Fruit fly (Drosophila melanogaster) whole organism, embryonic: ENCODE measurements around the gene Nf1.
A peak's percentile ranks its signal among the peaks of the same experiment; 100 is the strongest.

Source experiments
- ATbp ChIP-seq: fragments of 200-800 bp; sonication (Bioruptor generic); optimal IDR thresholded peaks from 2 replicates; lab custom pipeline; 2017; ENCODE audit warnings: missing biosample characterization, mild to moderate bottlenecking, missing genetic modification characterization, missing genetic modification reagents
- Ada2b ChIP-seq: fragments of 200-800 bp; sonication (Bioruptor generic); IDR thresholded peaks from 2 replicates; pipeline ENCODE4 v1.3.6; 2022; ENCODE audit warnings: missing biosample characterization, missing genetic modification characterization
- Bteb2 ChIP-seq: fragments of 200-800 bp; sonication (Bioruptor generic); optimal IDR thresholded peaks from 2 replicates; lab custom pipeline; 2016; ENCODE audit warnings: missing biosample characterization, missing genetic modification characterization
- CG10321 ChIP-seq: fragments of 200-800 bp; sonication (Bioruptor generic); IDR thresholded peaks from 2 replicates; pipeline ENCODE4 v1.3.6; 2022; ENCODE audit warnings: missing biosample characterization, missing genetic modification characterization
- CG10959 ChIP-seq: fragments of 200-800 bp; sonication (Bioruptor generic); IDR thresholded peaks from 2 replicates; pipeline ENCODE4 v1.3.6; 2022; ENCODE audit warnings: missing biosample characterization, missing genetic modification characterization
- CG10979 ChIP-seq: fragments of 200-800 bp; sonication (Bioruptor generic); optimal IDR thresholded peaks from 2 replicates; lab custom pipeline; 2018; ENCODE audit warnings: missing biosample characterization, mild to moderate bottlenecking, missing genetic modification characterization, moderate library complexity
- CG12391 ChIP-seq: fragments of 200-800 bp; sonication (Bioruptor generic); optimal IDR thresholded peaks from 3 replicates; lab custom pipeline; 2018; ENCODE audit warnings: missing biosample characterization, mild to moderate bottlenecking, missing genetic modification characterization, moderate library complexity
- CG1529 ChIP-seq: fragments of 200-800 bp; sonication (Bioruptor generic); optimal IDR thresholded peaks from 3 replicates; lab custom pipeline; 2018; ENCODE audit warnings: missing biosample characterization, missing genetic modification characterization
- CG17361 ChIP-seq: fragments of 200-800 bp; sonication (Bioruptor generic); IDR thresholded peaks from 3 replicates; pipeline ENCODE4 v1.3.6; 2022; ENCODE audit warnings: missing biosample characterization, missing genetic modification characterization
- CG17568 ChIP-seq: fragments of 200-800 bp; sonication (Bioruptor generic); optimal IDR thresholded peaks from 2 replicates; lab custom pipeline; 2018; ENCODE audit warnings: missing biosample characterization, mild to moderate bottlenecking, missing genetic modification characterization, moderate library complexity
- CG34376 ChIP-seq: fragments of 200-800 bp; sonication (Bioruptor generic); optimal IDR thresholded peaks from 2 replicates; lab custom pipeline; 2018; ENCODE audit warnings: missing biosample characterization, mild to moderate bottlenecking, missing genetic modification characterization
- CG3726 ChIP-seq: fragments of 200-800 bp; sonication (Bioruptor generic); IDR thresholded peaks from 3 replicates; pipeline ENCODE4, ENCODE4 v1.3.6; 2022; ENCODE audit warnings: missing biosample characterization, missing genetic modification characterization
- CG3838 ChIP-seq: fragments of 200-800 bp; sonication (Bioruptor generic); optimal IDR thresholded peaks from 3 replicates; lab custom pipeline; 2016; ENCODE audit warnings: missing biosample characterization, missing genetic modification characterization
- CG6765 ChIP-seq: fragments of 200-800 bp; sonication (Bioruptor generic); optimal IDR thresholded peaks from 3 replicates; lab custom pipeline; 2017; ENCODE audit warnings: missing biosample characterization, mild to moderate bottlenecking, missing genetic modification characterization
- CG7271 ChIP-seq: fragments of 200-800 bp; sonication (Bioruptor generic); optimal IDR thresholded peaks from 2 replicates; lab custom pipeline; 2018; ENCODE audit warnings: missing biosample characterization, mild to moderate bottlenecking, missing genetic modification characterization, moderate library complexity
- CG8388 ChIP-seq: fragments of 200-800 bp; sonication (Bioruptor generic); optimal IDR thresholded peaks from 2 replicates; lab custom pipeline; 2019; ENCODE audit warnings: missing biosample characterization, mild to moderate bottlenecking, missing genetic modification characterization, moderate library complexity
- CG9817 ChIP-seq: fragments of 200-800 bp; sonication (Bioruptor generic); optimal IDR thresholded peaks from 2 replicates; lab custom pipeline; 2018; ENCODE audit warnings: missing biosample characterization, mild to moderate bottlenecking, missing genetic modification characterization, moderate library complexity
- CHES-1-like ChIP-seq: fragments of 200-800 bp; sonication (Bioruptor generic); optimal IDR thresholded peaks from 2 replicates; lab custom pipeline; 2016; ENCODE audit warnings: missing biosample characterization, missing genetic modification characterization
- Dll ChIP-seq: fragments of 200-800 bp; sonication (Bioruptor generic); IDR thresholded peaks from 4 replicates; pipeline ENCODE4 v1.3.6; 2022; ENCODE audit warnings: missing biosample characterization, missing genetic modification characterization; ENCODE audit not compliant: partially characterized antibody
- Doc3 ChIP-seq: fragments of 200-800 bp; sonication (Bioruptor generic); IDR thresholded peaks from 3 replicates; pipeline ENCODE4 v1.3.6; 2022; ENCODE audit warnings: missing biosample characterization, missing genetic modification characterization; ENCODE audit not compliant: partially characterized antibody
- E2f2 ChIP-seq: fragments of 200-800 bp; sonication (Bioruptor generic); IDR thresholded peaks from 2 replicates; pipeline ENCODE4 v1.3.6; 2022; ENCODE audit warnings: missing biosample characterization, missing genetic modification characterization
- H2.0 ChIP-seq: fragments of 200-800 bp; sonication (Bioruptor generic); IDR thresholded peaks from 2 replicates; pipeline ENCODE4 v1.3.6; 2022; ENCODE audit warnings: missing biosample characterization, missing genetic modification characterization
- HmgZ ChIP-seq: fragments of 200-800 bp; sonication (Bioruptor generic); optimal IDR thresholded peaks from 2 replicates; lab custom pipeline; 2018; ENCODE audit warnings: missing biosample characterization, mild to moderate bottlenecking, missing genetic modification characterization
- Hmr ChIP-seq: fragments of 200-800 bp; sonication (Bioruptor generic); optimal IDR thresholded peaks from 3 replicates; lab custom pipeline; 2017; ENCODE audit warnings: mild to moderate bottlenecking, missing biosample characterization, missing genetic modification reagents, missing genetic modification characterization
- Nf-YA ChIP-seq: fragments of 200-800 bp; sonication (Bioruptor generic); IDR thresholded peaks from 2 replicates; pipeline ENCODE4 v1.3.6; 2022; ENCODE audit warnings: missing biosample characterization, missing genetic modification characterization
- Scr ChIP-seq: fragments of 200-800 bp; sonication (Bioruptor generic); IDR thresholded peaks from 2 replicates; pipeline ENCODE4 v1.3.6; 2022; ENCODE audit warnings: missing biosample characterization, missing genetic modification characterization; ENCODE audit not compliant: partially characterized antibody
- Six4 ChIP-seq: fragments of 200-800 bp; sonication (Bioruptor generic); optimal IDR thresholded peaks from 2 replicates; lab custom pipeline; 2016; ENCODE audit warnings: missing biosample characterization, missing genetic modification characterization
- Taf1 ChIP-seq: fragments of 200-800 bp; sonication (Bioruptor generic); IDR thresholded peaks from 2 replicates; pipeline ENCODE4 v1.3.6; 2022; ENCODE audit warnings: missing biosample characterization, missing genetic modification characterization
- YL-1 ChIP-seq: fragments of 200-800 bp; sonication (Bioruptor generic); optimal IDR thresholded peaks from 3 replicates; lab custom pipeline; 2017; ENCODE audit warnings: missing biosample characterization, mild to moderate bottlenecking, missing genetic modification characterization
- ase ChIP-seq: fragments of 200-800 bp; sonication (Bioruptor generic); IDR thresholded peaks from 3 replicates; pipeline ENCODE4 v1.3.6; 2022; ENCODE audit warnings: missing biosample characterization, missing genetic modification characterization
- az2 ChIP-seq: fragments of 200-800 bp; sonication (Bioruptor generic); optimal IDR thresholded peaks from 3 replicates; lab custom pipeline; 2016; ENCODE audit warnings: missing biosample characterization, missing genetic modification characterization
- bbx ChIP-seq: fragments of 200-800 bp; sonication (Bioruptor generic); IDR thresholded peaks from 2 replicates; pipeline ENCODE4 v1.3.6; 2022; ENCODE audit warnings: missing biosample characterization, missing genetic modification characterization; ENCODE audit not compliant: partially characterized antibody
- bigmax ChIP-seq: fragments of 200-800 bp; sonication (Bioruptor generic); optimal IDR thresholded peaks from 2 replicates; lab custom pipeline; 2018; ENCODE audit warnings: missing biosample characterization, mild to moderate bottlenecking, missing genetic modification characterization
- disco-r ChIP-seq: fragments of 200-800 bp; sonication (Bioruptor generic); optimal IDR thresholded peaks from 2 replicates; lab custom pipeline; 2016; ENCODE audit warnings: missing biosample characterization, missing genetic modification characterization
- dmrt99B ChIP-seq: fragments of 200-800 bp; sonication (Bioruptor generic); optimal IDR thresholded peaks from 2 replicates; lab custom pipeline; 2018; ENCODE audit warnings: missing biosample characterization, mild to moderate bottlenecking, missing genetic modification characterization, moderate library complexity
- fru ChIP-seq: fragments of >200 bp; optimal IDR thresholded peaks from 2 replicates; lab custom pipeline; 2017
- grau ChIP-seq: fragments of 200-800 bp; optimal IDR thresholded peaks from 3 replicates; lab custom pipeline; 2019; ENCODE audit warnings: missing biosample characterization, mild to moderate bottlenecking, missing genetic modification characterization, moderate library complexity
- gro ChIP-seq: fragments of 200-800 bp; sonication (Bioruptor generic); optimal IDR thresholded peaks from 2 replicates; lab custom pipeline; 2016; ENCODE audit warnings: missing biosample characterization, missing genetic modification characterization
- hbn ChIP-seq: fragments of 200-800 bp; sonication (Bioruptor generic); IDR thresholded peaks from 2 replicates; pipeline ENCODE4 v1.3.6; 2022; ENCODE audit warnings: missing biosample characterization, missing genetic modification characterization; ENCODE audit not compliant: partially characterized antibody
- lbe ChIP-seq: fragments of 200-800 bp; sonication (Bioruptor generic); optimal IDR thresholded peaks from 2 replicates; lab custom pipeline; 2016; ENCODE audit warnings: missing biosample characterization, mild to moderate bottlenecking, missing genetic modification characterization
- lov ChIP-seq, 2 experiments: fragments of 200-800 bp in 1 of 2; fragments of >200 bp in 1 of 2; sonication (Bioruptor generic) in 1 of 2; IDR thresholded peaks in 1 of 2; optimal IDR thresholded peaks in 1 of 2; 2 replicates in 1 of 2; 3 replicates in 1 of 2; pipeline versions ENCODE4 v1.3.6 to Lab custom; 2017 to 2022; ENCODE audit warnings: missing biosample characterization in 1 of 2, missing genetic modification characterization in 1 of 2
- odd ChIP-seq: fragments of 200-800 bp; sonication (Bioruptor generic); optimal IDR thresholded peaks from 2 replicates; lab custom pipeline; 2017; ENCODE audit warnings: missing biosample characterization, mild to moderate bottlenecking, missing genetic modification characterization
- pho ChIP-seq: fragments of 200-800 bp; sonication (Bioruptor generic); optimal IDR thresholded peaks from 2 replicates; lab custom pipeline; 2016; ENCODE audit warnings: missing biosample characterization, missing genetic modification characterization
- ranshi ChIP-seq: fragments of 200-800 bp; sonication (Bioruptor generic); IDR thresholded peaks from 2 replicates; pipeline ENCODE4 v1.3.6; 2022; ENCODE audit warnings: missing biosample characterization, missing genetic modification characterization
- repo ChIP-seq: fragments of 200-800 bp; sonication (Bioruptor generic); optimal IDR thresholded peaks from 2 replicates; lab custom pipeline; 2016; ENCODE audit warnings: missing biosample characterization, missing genetic modification characterization
- sens-2 ChIP-seq: fragments of 200-800 bp; sonication (Bioruptor generic); IDR thresholded peaks from 2 replicates; pipeline ENCODE4 v1.3.6; 2022; ENCODE audit warnings: missing biosample characterization, missing genetic modification characterization
- tap ChIP-seq: fragments of 200-800 bp; optimal IDR thresholded peaks from 3 replicates; lab custom pipeline; 2019; ENCODE audit warnings: missing biosample characterization, mild to moderate bottlenecking, missing genetic modification characterization, moderate library complexity
- tup ChIP-seq: fragments of 200-800 bp; sonication (Bioruptor generic); optimal IDR thresholded peaks from 2 replicates; lab custom pipeline; 2016; ENCODE audit warnings: missing biosample characterization, mild to moderate bottlenecking, missing genetic modification characterization, moderate library complexity

Nf1 gene

DNA sequence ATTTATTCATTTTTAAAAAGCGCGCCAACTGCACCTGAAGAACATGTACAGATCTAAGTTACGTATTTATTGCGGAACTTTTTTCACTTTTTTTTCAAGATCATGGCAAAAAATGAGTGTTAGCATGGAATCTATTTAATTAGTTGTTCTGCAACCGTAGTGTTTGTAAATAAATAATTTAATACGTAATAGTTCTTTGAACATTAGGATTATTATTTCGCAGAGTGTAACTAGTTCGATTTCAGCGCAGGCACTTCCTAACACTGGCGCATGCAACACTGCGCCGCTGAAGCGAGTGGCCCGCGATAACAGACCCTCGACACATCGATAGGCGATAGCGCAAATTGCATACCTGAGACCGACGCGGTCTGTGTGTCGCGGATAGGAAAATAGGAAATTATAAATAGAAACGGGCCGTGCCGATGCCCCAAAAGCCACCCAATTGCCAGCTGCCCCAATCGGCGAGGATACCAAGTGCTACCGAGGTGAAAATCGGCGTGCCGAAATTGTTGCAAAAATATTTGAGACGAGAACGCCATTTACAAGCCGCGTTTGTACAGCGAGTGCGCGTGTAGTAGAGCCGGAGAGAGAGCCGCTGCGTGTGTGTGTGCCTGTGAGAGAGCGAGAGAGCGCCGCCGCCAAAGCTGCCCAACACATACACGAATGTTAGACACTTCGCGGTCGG is 58.7 kb downstream of the Nf1 start, which contains the start of gene gro (continued):
- TF ChIP-seq CG10959, result peak; percentile 68
- TF ChIP-seq CG7271 (tag; lab: Kevin White, UChicago), result no peak
- TF ChIP-seq Six4 (GFP tag; lab: Kevin White, UChicago), result peak; percentile 52
- TF ChIP-seq Nf-YA (GFP tag; lab: Robert Waterston, UW), result peak; percentile 58; the same call in 1 of the 2 replicates
- peak; percentile 74 for TF ChIP-seq Scr
- TF ChIP-seq repo (GFP tag; lab: Kevin White, UChicago), result peak; percentile 48
- TF ChIP-seq CG3838 (GFP tag; lab: Kevin White, UChicago), result peak; percentile 23
- TF ChIP-seq disco-r, result peak; percentile 68
- TF ChIP-seq Bteb2, result peak; percentile 68
- peak; percentile 49 for TF ChIP-seq dmrt99B (tag; lab: Kevin White, UChicago)
- peak; percentile 43 for TF ChIP-seq az2 (GFP tag; lab: Kevin White, UChicago)
- peak; percentile 85 for TF ChIP-seq bbx (GFP tag; lab: Robert Waterston, UW)
- TF ChIP-seq hbn (GFP tag; lab: Robert Waterston, UW), result peak; percentile 58; the same call in 1 of the 2 replicates
- no peak for TF ChIP-seq CG17361
- TF ChIP-seq CHES-1-like (GFP tag; lab: Kevin White, UChicago), result peak; percentile 81
- TF ChIP-seq H2.0 (GFP tag; lab: Robert Waterston, UW), result peak; percentile 52; the same call in 1 of the 2 replicates
- peak; percentile 55 for TF ChIP-seq Ada2b (GFP tag; lab: Robert Waterston, UW)
- TF ChIP-seq CG34376 (GFP tag; lab: Kevin White, UChicago), result peak; percentile 23
- peak; percentile 39 for TF ChIP-seq tup
- peak; percentile 59; the same call in 2 of the 3 replicates for TF ChIP-seq Doc3 (GFP tag; lab: Robert Waterston, UW)
- TF ChIP-seq HmgZ (tag; lab: Kevin White, UChicago), result peak; percentile 83
- no peak for TF ChIP-seq CG6765 (GFP tag; lab: Kevin White, UChicago)
- peak; percentile 91 for TF ChIP-seq E2f2 (GFP tag; lab: Robert Waterston, UW)
- TF ChIP-seq ase (GFP tag; lab: Robert Waterston, UW), result 0 out of 3 replicates have a peak, but pooled peaks have one; percentile 44
- TF ChIP-seq gro (GFP tag; lab: Kevin White, UChicago), result peak; percentile 95
- TF ChIP-seq pho (GFP tag; lab: Kevin White, UChicago), result peak; percentile 79
- TF ChIP-seq CG9817, result peak; percentile 75
- TF ChIP-seq lbe (GFP tag; lab: Kevin White, UChicago), result peak; percentile 49
- TF ChIP-seq CG3726 (GFP tag; lab: Robert Waterston, UW), result no peak
- peak; percentile 7 for TF ChIP-seq fru (lab: Kevin White, UChicago)
- peak; percentile 60 for TF ChIP-seq CG17568 (GFP tag; lab: Kevin White, UChicago)
- TF ChIP-seq CG10979 (tag; lab: Kevin White, UChicago), result peak; percentile 38
- TF ChIP-seq odd (GFP tag; lab: Kevin White, UChicago), result no peak
- TF ChIP-seq YL-1 (GFP tag; lab: Kevin White, UChicago), result peak; percentile 55
- no peak for TF ChIP-seq tap (tag; lab: Kevin White, UChicago)
- peak; percentile 22 for TF ChIP-seq CG1529 (GFP tag; lab: Kevin White, UChicago)
- TF ChIP-seq lov (optimal IDR thresholded peaks at IDR 0.05; lab: Kevin White, UChicago), result no peak
- TF ChIP-seq lov (GFP tag; IDR thresholded peaks at IDR 0.05; lab: Robert Waterston, UW), result peak; percentile 50; the same call in 2 of the 3 replicates
- peak; percentile 61 for TF ChIP-seq grau (tag; lab: Kevin White, UChicago)
- TF ChIP-seq bigmax (GFP tag; lab: Kevin White, UChicago), result no peak
- TF ChIP-seq Dll (GFP tag; lab: Robert Waterston, UW), result peak; percentile 76
- TF ChIP-seq CG10321 (GFP tag; lab: Robert Waterston, UW), result no peak
- TF ChIP-seq Hmr, result peak; percentile 82
- TF ChIP-seq sens-2, result 0 out of 2 replicates have a peak, but pooled peaks have one; percentile 6
- TF ChIP-seq ranshi (GFP tag; lab: Robert Waterston, UW), result peak; percentile 75
- TF ChIP-seq CG8388 (GFP tag; lab: Kevin White, UChicago), result peak; percentile 61
- peak; percentile 78 for TF ChIP-seq CG12391 (tag; lab: Kevin White, UChicago)
- 0 out of 2 replicates have a peak, but pooled peaks have one; percentile 50 for TF ChIP-seq Taf1 (GFP tag; lab: Robert Waterston, UW)
- TF ChIP-seq ATbp (GFP tag; lab: Kevin White, UChicago), result no peak
